Worm (Caenorhabditis elegans) whole organism, young adult: ENCODE data around the gene prx-10.
A peak's percentile ranks its signal among the peaks of the same experiment; 100 is the strongest.

Experiments used
- B0336.3 ChIP-seq: fragments of 200-800 bp; sonication (Bioruptor generic); IDR thresholded peaks from 2 replicates; pipeline ENCODE4 v1.3.6; 2022; ENCODE audit warnings: missing genetic modification characterization, missing compliant biosample characterization
- C06A6.2 ChIP-seq: fragments of 200-800 bp; sonication (Bioruptor generic); conservative IDR thresholded peaks from 2 replicates; pipeline ENCODE4 v1.3.6; 2022; ENCODE audit warnings: missing genetic modification characterization, missing compliant biosample characterization
- F22D6.2 ChIP-seq: sonication (generic microtip); optimal IDR thresholded peaks from 2 replicates; lab custom pipeline; 2016; ENCODE audit warnings: mild to moderate bottlenecking, missing genetic modification characterization, missing compliant biosample characterization
- F33H1.4 ChIP-seq: fragments of 200-800 bp; sonication (Bioruptor generic); IDR thresholded peaks from 2 replicates; pipeline ENCODE4 v1.3.6; 2022; ENCODE audit warnings: missing genetic modification reagents, missing genetic modification characterization, missing compliant biosample characterization
- F37B4.10 ChIP-seq: fragments of 200-800 bp; sonication (Bioruptor generic); IDR thresholded peaks from 2 replicates; pipeline ENCODE4 v1.3.6; 2022; ENCODE audit warnings: missing genetic modification characterization, missing compliant biosample characterization
- F39B2.1 ChIP-seq: fragments of 200-800 bp; sonication (Bioruptor generic); IDR thresholded peaks from 2 replicates; pipeline ENCODE4 v1.3.6; 2022; ENCODE audit warnings: missing genetic modification reagents, missing genetic modification characterization, missing compliant biosample characterization
- F52B5.7 ChIP-seq: sonication (generic microtip); optimal IDR thresholded peaks from 2 replicates; lab custom pipeline; 2016; ENCODE audit warnings: mild to moderate bottlenecking, missing genetic modification characterization, missing compliant biosample characterization
- F57A8.1 ChIP-seq: fragments of 200-800 bp; sonication (Bioruptor generic); optimal IDR thresholded peaks from 2 replicates; lab custom pipeline; 2018; ENCODE audit warnings: mild to moderate bottlenecking, missing genetic modification characterization, moderate library complexity, missing compliant biosample characterization
- T07F8.4 ChIP-seq: sonication (generic microtip); optimal IDR thresholded peaks from 2 replicates; lab custom pipeline; 2016; ENCODE audit warnings: mild to moderate bottlenecking, missing genetic modification characterization, moderate library complexity, missing compliant biosample characterization
- Y53F4B.3 ChIP-seq: fragments of 200-800 bp; sonication (Bioruptor generic); IDR thresholded peaks from 2 replicates; pipeline ENCODE4 v1.3.6; 2022; ENCODE audit warnings: missing genetic modification reagents, missing genetic modification characterization, missing compliant biosample characterization
- Y53G8AR.9 ChIP-seq: fragments of 200-800 bp; sonication (Bioruptor generic); conservative IDR thresholded peaks from 2 replicates; pipeline ENCODE4 v1.3.6; 2022; ENCODE audit warnings: missing genetic modification reagents, missing genetic modification characterization, missing compliant biosample characterization
- Y95B8A.8 ChIP-seq: fragments of 200-800 bp; sonication (Bioruptor generic); IDR thresholded peaks from 2 replicates; pipeline ENCODE4 v1.3.6; 2022; ENCODE audit warnings: missing genetic modification reagents, missing genetic modification characterization, missing compliant biosample characterization
- akir-1 ChIP-seq: fragments of 200-800 bp; sonication (Bioruptor generic); optimal IDR thresholded peaks from 2 replicates; lab custom pipeline; 2018; ENCODE audit warnings: mild to moderate bottlenecking, missing genetic modification characterization, moderate library complexity, missing compliant biosample characterization
- ama-1 ChIP-seq, 3 experiments: fragments of 150-350 bp in 1 of 3; sonication (generic microtip) in 2 of 3; optimal IDR thresholded peaks; 2 replicates each; lab custom pipeline; 2014 to 2018; ENCODE audit warnings: missing biosample characterization in 2 of 3, missing genetic modification characterization in 2 of 3, missing genetic modification reagents in 2 of 3
- athp-1 ChIP-seq: sonication (generic microtip); optimal IDR thresholded peaks from 2 replicates; lab custom pipeline; 2017; ENCODE audit warnings: mild to moderate bottlenecking, missing genetic modification characterization, missing compliant biosample characterization
- attf-3 ChIP-seq: fragments of 200-800 bp; sonication (Bioruptor generic); conservative IDR thresholded peaks from 2 replicates; pipeline ENCODE4 v1.3.6; 2022; ENCODE audit warnings: missing genetic modification reagents, missing genetic modification characterization, missing compliant biosample characterization
- attf-5 ChIP-seq: fragments of 200-800 bp; sonication (Bioruptor generic); optimal IDR thresholded peaks from 2 replicates; lab custom pipeline; 2018; ENCODE audit warnings: mild to moderate bottlenecking, missing genetic modification characterization, missing compliant biosample characterization
- bed-2 ChIP-seq: fragments of 200-800 bp; sonication (Bioruptor generic); IDR thresholded peaks from 2 replicates; pipeline ENCODE4 v1.3.6; 2022; ENCODE audit warnings: missing genetic modification reagents, missing genetic modification characterization, missing compliant biosample characterization
- ceh-100 ChIP-seq: fragments of 200-800 bp; sonication (Bioruptor generic); IDR thresholded peaks from 2 replicates; pipeline ENCODE4 v1.3.6; 2022; ENCODE audit warnings: missing genetic modification reagents, missing genetic modification characterization, missing compliant biosample characterization
- ceh-40 ChIP-seq: fragments of 200-800 bp; sonication (Bioruptor generic); IDR thresholded peaks from 2 replicates; pipeline ENCODE4 v1.3.6; 2022; ENCODE audit warnings: missing genetic modification characterization, missing compliant biosample characterization
- ceh-58 ChIP-seq: fragments of 200-800 bp; sonication (Bioruptor generic); IDR thresholded peaks from 2 replicates; pipeline ENCODE4 v1.3.6; 2022; ENCODE audit warnings: missing genetic modification characterization, missing compliant biosample characterization
- ceh-91 ChIP-seq: fragments of 200-800 bp; sonication (Bioruptor generic); IDR thresholded peaks from 2 replicates; pipeline ENCODE4 v1.3.6; 2022; ENCODE audit warnings: missing genetic modification reagents, missing genetic modification characterization, missing compliant biosample characterization
- chd-7 ChIP-seq: sonication (generic microtip); optimal IDR thresholded peaks from 2 replicates; lab custom pipeline; 2016; ENCODE audit warnings: mild to moderate bottlenecking, missing genetic modification characterization, moderate library complexity, missing compliant biosample characterization
- dox-1 ChIP-seq: fragments of 200-800 bp; sonication (Bioruptor generic); IDR thresholded peaks from 2 replicates; pipeline ENCODE4 v1.3.6; 2022; ENCODE audit warnings: missing genetic modification reagents, missing genetic modification characterization, missing compliant biosample characterization
- dpl-1 ChIP-seq: fragments of 150-350 bp; optimal IDR thresholded peaks from 2 replicates; lab custom pipeline; 2014; ENCODE audit warnings: missing biosample characterization, missing genetic modification reagents, missing genetic modification characterization
- egl-18 ChIP-seq: fragments of 200-800 bp; sonication (Bioruptor generic); IDR thresholded peaks from 2 replicates; pipeline ENCODE4 v1.3.6; 2022; ENCODE audit warnings: missing genetic modification reagents, missing genetic modification characterization, missing compliant biosample characterization
- egl-44 ChIP-seq: fragments of 200-800 bp; sonication (Bioruptor generic); IDR thresholded peaks from 2 replicates; pipeline ENCODE4 v1.3.6; 2022; ENCODE audit warnings: missing genetic modification reagents, missing genetic modification characterization, missing compliant biosample characterization
- gei-17 ChIP-seq: fragments of 200-800 bp; sonication (Bioruptor generic); optimal IDR thresholded peaks from 2 replicates; lab custom pipeline; 2018; ENCODE audit warnings: mild to moderate bottlenecking, missing genetic modification characterization, missing compliant biosample characterization
- hmg-20 ChIP-seq: fragments of 200-800 bp; sonication (Bioruptor generic); IDR thresholded peaks from 2 replicates; pipeline ENCODE4 v1.3.6; 2022; ENCODE audit warnings: missing genetic modification reagents, missing genetic modification characterization, missing compliant biosample characterization
- hsf-1 ChIP-seq: fragments of 200-800 bp; sonication (Bioruptor generic); IDR thresholded peaks from 2 replicates; pipeline ENCODE4 v1.3.6; 2022; ENCODE audit warnings: missing genetic modification reagents, missing genetic modification characterization, missing compliant biosample characterization
- lin-26 ChIP-seq: fragments of 200-800 bp; sonication (Bioruptor generic); IDR thresholded peaks from 2 replicates; pipeline ENCODE4 v1.3.6; 2022; ENCODE audit warnings: missing genetic modification reagents, missing genetic modification characterization, missing compliant biosample characterization
- lin-35 ChIP-seq, 3 experiments: fragments of 150-350 bp in 2 of 3; sonication (generic microtip) in 1 of 3; optimal IDR thresholded peaks; 2 replicates each; lab custom pipeline; 2014 to 2018; ENCODE audit warnings: missing biosample characterization in 3 of 3, missing genetic modification characterization in 3 of 3, missing genetic modification reagents in 3 of 3
- lin-54 ChIP-seq: fragments of 200-800 bp; sonication (Bioruptor generic); optimal IDR thresholded peaks from 2 replicates; lab custom pipeline; 2018; ENCODE audit warnings: mild to moderate bottlenecking, missing genetic modification characterization, missing compliant biosample characterization
- madf-10 ChIP-seq: sonication (generic microtip); optimal IDR thresholded peaks from 2 replicates; lab custom pipeline; 2016; ENCODE audit warnings: mild to moderate bottlenecking, missing genetic modification characterization, missing compliant biosample characterization
- madf-3 ChIP-seq: fragments of 200-800 bp; sonication (Bioruptor generic); IDR thresholded peaks from 2 replicates; pipeline ENCODE4 v1.3.6; 2022; ENCODE audit warnings: missing genetic modification reagents, missing genetic modification characterization, missing compliant biosample characterization
- madf-6 ChIP-seq: fragments of 200-800 bp; sonication (Bioruptor generic); IDR thresholded peaks from 2 replicates; pipeline ENCODE4 v1.3.6; 2022; ENCODE audit warnings: missing genetic modification reagents, missing genetic modification characterization, missing compliant biosample characterization
- mcd-1 ChIP-seq: fragments of 200-800 bp; sonication (Bioruptor generic); IDR thresholded peaks from 2 replicates; pipeline ENCODE4 v1.3.6; 2022; ENCODE audit warnings: missing genetic modification reagents, missing genetic modification characterization, missing compliant biosample characterization
- mel-28 ChIP-seq: sonication (generic microtip); optimal IDR thresholded peaks from 2 replicates; lab custom pipeline; 2016; ENCODE audit warnings: borderline replicate concordance, mild to moderate bottlenecking, missing genetic modification characterization, missing compliant biosample characterization
- nhr-27 ChIP-seq: fragments of 200-800 bp; sonication (Bioruptor generic); optimal IDR thresholded peaks from 2 replicates; lab custom pipeline; 2018; ENCODE audit warnings: mild to moderate bottlenecking, missing genetic modification characterization, moderate library complexity, missing compliant biosample characterization
- nhr-80 ChIP-seq: sonication (generic microtip); optimal IDR thresholded peaks from 2 replicates; lab custom pipeline; 2016; ENCODE audit warnings: missing genetic modification characterization, missing compliant biosample characterization
- repo-1 ChIP-seq: sonication (generic microtip); optimal IDR thresholded peaks from 2 replicates; lab custom pipeline; 2017; ENCODE audit warnings: mild to moderate bottlenecking, missing genetic modification characterization, missing compliant biosample characterization
- sdz-38 ChIP-seq: sonication (generic microtip); optimal IDR thresholded peaks from 2 replicates; lab custom pipeline; 2016; ENCODE audit warnings: missing genotype, missing genetic modification characterization, missing compliant biosample characterization
- somi-1 ChIP-seq: fragments of 200-800 bp; sonication (Bioruptor generic); optimal IDR thresholded peaks from 2 replicates; lab custom pipeline; 2018; ENCODE audit warnings: mild to moderate bottlenecking, missing genetic modification characterization, missing compliant biosample characterization
- tlf-1 ChIP-seq: fragments of 200-800 bp; sonication (Bioruptor generic); optimal IDR thresholded peaks from 2 replicates; lab custom pipeline; 2018; ENCODE audit warnings: mild to moderate bottlenecking, missing genetic modification characterization, missing compliant biosample characterization
- unc-62 ChIP-seq: fragments of 150-350 bp; optimal IDR thresholded peaks from 2 replicates; lab custom pipeline; 2014; ENCODE audit warnings: missing biosample characterization, missing genetic modification reagents, missing genetic modification characterization
- ztf-22 ChIP-seq: fragments of 200-800 bp; sonication (Bioruptor generic); optimal IDR thresholded peaks from 2 replicates; lab custom pipeline; 2018; ENCODE audit warnings: mild to moderate bottlenecking, missing genetic modification characterization, moderate library complexity, missing compliant biosample characterization
- ztf-25 ChIP-seq: fragments of 200-800 bp; sonication (Bioruptor generic); IDR thresholded peaks from 2 replicates; pipeline ENCODE4 v1.3.6; 2022; ENCODE audit warnings: missing genetic modification reagents, missing genetic modification characterization, missing compliant biosample characterization
- ztf-28 ChIP-seq: fragments of 200-800 bp; sonication (Bioruptor generic); IDR thresholded peaks from 2 replicates; pipeline ENCODE4 v1.3.6; 2022; ENCODE audit warnings: missing genetic modification reagents, missing genetic modification characterization, missing compliant biosample characterization
- ztf-3 ChIP-seq: fragments of 200-800 bp; sonication (Bioruptor generic); optimal IDR thresholded peaks from 2 replicates; lab custom pipeline; 2018; ENCODE audit warnings: mild to moderate bottlenecking, missing genetic modification characterization, missing compliant biosample characterization
- ztf-6 ChIP-seq: fragments of 200-800 bp; sonication (Bioruptor generic); IDR thresholded peaks from 2 replicates; pipeline ENCODE4 v1.3.6; 2022; ENCODE audit warnings: missing genetic modification reagents, missing genetic modification characterization, missing compliant biosample characterization

Gene prx-10

DNA sequence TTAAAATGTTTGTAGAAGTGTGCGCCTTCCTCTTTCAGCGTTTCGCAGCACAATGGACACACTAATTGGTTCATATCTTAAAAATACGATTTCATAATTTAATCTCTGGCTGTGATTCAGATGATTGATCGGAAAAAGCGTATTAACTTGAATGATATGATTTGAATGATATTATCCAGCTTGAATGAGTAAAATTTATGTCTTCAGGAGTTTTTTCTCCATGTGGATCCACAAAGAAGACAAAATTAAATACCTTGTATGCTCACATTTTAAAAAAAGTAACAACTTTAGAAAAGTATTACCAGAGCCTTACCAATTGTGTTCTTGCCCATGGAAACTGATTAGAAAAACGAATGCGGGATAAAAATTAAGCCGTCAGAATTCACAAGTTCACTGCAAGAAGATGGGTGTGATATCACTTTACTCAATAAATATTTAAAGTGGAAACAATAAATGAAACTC lies 37.2 kb downstream of the prx-10 start, which contains the start of gene ztf-8:
Gene ztf-8, minus strand, starts transcription at position 76 of the 462 bp plus-strand sequence.
- TF ChIP-seq madf-10 (tag; lab: Kevin White, UChicago) (no peak), ceh-58 (no peak), ceh-40 (GFP tag; lab: Robert Waterston, UW) (no peak), hsf-1 (peak; percentile 52; the same call in 1 of the 2 replicates), F37B4.10 (no peak), lin-35 (GFP tag; optimal IDR thresholded peaks at IDR 0.05; lab: Kevin White, UChicago) (peak in 1 of 3 experiments; percentile 22), ztf-25 (GFP tag; lab: Robert Waterston, UW) (no peak), lin-26 (GFP tag; lab: Robert Waterston, UW) (no peak), mel-28 (tag; lab: Kevin White, UChicago) (no peak), C06A6.2 (no peak), F22D6.2 (no peak), mcd-1 (GFP tag; lab: Robert Waterston, UW) (no peak), ztf-6 (GFP tag; lab: Robert Waterston, UW) (no peak), madf-6 (GFP tag; lab: Robert Waterston, UW) (peak; percentile 65), Y53G8AR.9 (GFP tag; lab: Robert Waterston, UW) (peak; percentile 66; the same call in 1 of the 2 replicates), B0336.3 (GFP tag; lab: Robert Waterston, UW) (peak; percentile 72), egl-44 (GFP tag; lab: Robert Waterston, UW) (no peak), madf-3 (0 out of 2 replicates have a peak, but pooled peaks have one; percentile 51), Y53F4B.3 (GFP tag; lab: Robert Waterston, UW) (no peak), nhr-27 (tag; lab: Kevin White, UChicago) (no peak), T07F8.4 (no peak), dpl-1 (GFP tag; lab: Kevin White, UChicago) (no peak), chd-7 (tag; lab: Kevin White, UChicago) (no peak), ceh-100 (no peak), bed-2 (GFP tag; lab: Robert Waterston, UW) (no peak), F33H1.4 (no peak; the same call in 1 of the 2 replicates), somi-1 (GFP tag; lab: Kevin White, UChicago) (no peak), hmg-20 (GFP tag; lab: Robert Waterston, UW) (no peak), athp-1 (tag; lab: Kevin White, UChicago) (peak; percentile 42), sdz-38 (tag; lab: Kevin White, UChicago) (no peak), dox-1 (GFP tag; lab: Robert Waterston, UW) (peak; percentile 19; the same call in 1 of the 2 replicates), ceh-91 (GFP tag; lab: Robert Waterston, UW) (no peak), attf-5 (GFP tag; lab: Kevin White, UChicago) (no peak), lin-54 (GFP tag; lab: Kevin White, UChicago) (peak; percentile 45), F57A8.1 (no peak), F52B5.7 (peak; percentile 10), nhr-80 (tag; lab: Kevin White, UChicago) (no peak), gei-17 (GFP tag; lab: Kevin White, UChicago) (no peak), F39B2.1 (GFP tag; lab: Robert Waterston, UW) (no peak), ztf-28 (GFP tag; lab: Robert Waterston, UW) (no peak), repo-1 (tag; lab: Kevin White, UChicago) (peak; percentile 79), ztf-22 (GFP tag; lab: Kevin White, UChicago) (no peak), unc-62 (no peak), attf-3 (GFP tag; lab: Robert Waterston, UW) (no peak), ama-1 (optimal IDR thresholded peaks at IDR 0.05; lab: Kevin White, UChicago) (peak; percentile 37), ama-1 (GFP tag; optimal IDR thresholded peaks at IDR 0.05; lab: Kevin White, UChicago) (peak in 1 of 2 experiments; percentile 5), Y95B8A.8 (GFP tag; lab: Robert Waterston, UW) (no peak), egl-18 (no peak), ztf-3 (no peak), tlf-1 (GFP tag; lab: Kevin White, UChicago) (peak; percentile 29), akir-1 (GFP tag; lab: Kevin White, UChicago) (no peak)
